Worm (Caenorhabditis elegans) whole organism, L1 larva: ENCODE data around the gene grd-14.

Source experiments
- C04F5.9 ChIP-seq: sonication (generic microtip); optimal IDR thresholded peaks from 2 replicates; lab custom pipeline; 2016; ENCODE audit warnings: missing genetic modification characterization, missing compliant biosample characterization
- C16A3.4 ChIP-seq: fragments of 150-350 bp; optimal IDR thresholded peaks from 2 replicates; lab custom pipeline; 2014; ENCODE audit warnings: missing biosample characterization, missing genetic modification characterization
- aha-1 ChIP-seq: fragments of 150-350 bp; optimal IDR thresholded peaks from 2 replicates; lab custom pipeline; 2014; ENCODE audit warnings: missing biosample characterization, missing genetic modification characterization
- aly-2 ChIP-seq: fragments of 150-350 bp; optimal IDR thresholded peaks from 2 replicates; lab custom pipeline; 2014; ENCODE audit warnings: missing biosample characterization, missing genetic modification characterization
- blmp-1 ChIP-seq: fragments of 150-350 bp; optimal IDR thresholded peaks from 2 replicates; lab custom pipeline; 2014; ENCODE audit warnings: missing biosample characterization, missing genetic modification characterization
- ces-1 ChIP-seq: fragments of 150-350 bp; optimal IDR thresholded peaks from 2 replicates; lab custom pipeline; 2014; ENCODE audit warnings: missing biosample characterization, missing genetic modification reagents, missing genetic modification characterization
- dpl-1 ChIP-seq, 3 experiments: fragments of 150-350 bp in 2 of 3; sonication (generic microtip) in 1 of 3; optimal IDR thresholded peaks; 2 replicates each; lab custom pipeline; 2014 to 2017; ENCODE audit warnings: missing biosample characterization in 3 of 3, missing genetic modification characterization in 3 of 3, missing genetic modification reagents in 3 of 3
- dsc-1 ChIP-seq: sonication (generic microtip); optimal IDR thresholded peaks from 2 replicates; lab custom pipeline; 2016; ENCODE audit warnings: mild to moderate bottlenecking, missing genetic modification characterization, missing compliant biosample characterization
- efl-1 ChIP-seq, 4 experiments: fragments of 150-350 bp; optimal IDR thresholded peaks in 3 of 4; peaks in 1 of 4; 1 replicate in 1 of 4; 2 replicates in 3 of 4; lab custom pipeline; 2014; ENCODE audit warnings: missing biosample characterization in 2 of 4, missing genetic modification characterization in 2 of 4, missing genetic modification reagents in 2 of 4
- efl-3 ChIP-seq: fragments of 200-800 bp; sonication (Bioruptor generic); optimal IDR thresholded peaks from 2 replicates; lab custom pipeline; 2018; ENCODE audit warnings: mild to moderate bottlenecking, missing genetic modification characterization, missing compliant biosample characterization
- egl-13 ChIP-seq: sonication (generic microtip); optimal IDR thresholded peaks from 2 replicates; lab custom pipeline; 2016; ENCODE audit warnings: missing genotype, missing genetic modification reagents, missing genetic modification characterization, missing compliant biosample characterization
- elt-3 ChIP-seq, 6 experiments: fragments of 150-350 bp in 1 of 6; sonication (generic microtip); optimal IDR thresholded peaks; 2 replicates each; lab custom pipeline; 2017 to 2018; ENCODE audit warnings: missing biosample characterization in 6 of 6, missing genetic modification characterization in 6 of 6, inconsistent platforms in 1 of 6
- ets-5 ChIP-seq: fragments of 200-800 bp; sonication (Bioruptor generic); IDR thresholded peaks from 2 replicates; pipeline ENCODE4 v1.3.6; 2022; ENCODE audit warnings: missing genetic modification characterization, missing compliant biosample characterization
- fkh-10 ChIP-seq: sonication (generic microtip); optimal IDR thresholded peaks from 2 replicates; lab custom pipeline; 2017; ENCODE audit warnings: missing biosample characterization, missing genetic modification reagents, missing genetic modification characterization
- fkh-4 ChIP-seq: sonication (generic microtip); optimal IDR thresholded peaks from 2 replicates; lab custom pipeline; 2016; ENCODE audit warnings: missing compliant biosample characterization, missing genetic modification characterization, borderline replicate concordance
- fos-1 ChIP-seq: fragments of 150-350 bp; optimal IDR thresholded peaks from 2 replicates; lab custom pipeline; 2014; ENCODE audit warnings: missing biosample characterization, missing genetic modification characterization
- grh-1 ChIP-seq: fragments of 200-800 bp; sonication (Bioruptor generic); IDR thresholded peaks from 2 replicates; pipeline ENCODE4 v1.3.6; 2022; ENCODE audit warnings: missing genetic modification reagents, missing genetic modification characterization, missing compliant biosample characterization
- hpl-2 ChIP-seq: fragments of 150-350 bp; optimal IDR thresholded peaks from 2 replicates; lab custom pipeline; 2014; ENCODE audit warnings: missing biosample characterization, missing genetic modification reagents, missing genetic modification characterization
- irx-1 ChIP-seq: sonication (generic microtip); optimal IDR thresholded peaks from 2 replicates; lab custom pipeline; 2016; ENCODE audit warnings: missing genetic modification characterization, missing compliant biosample characterization
- isw-1 ChIP-seq: fragments of 200-800 bp; sonication (Bioruptor generic); IDR thresholded peaks from 2 replicates; pipeline ENCODE4 v1.3.6; 2022; ENCODE audit warnings: missing genetic modification characterization, missing compliant biosample characterization
- jun-1 ChIP-seq: fragments of 150-350 bp; optimal IDR thresholded peaks from 2 replicates; lab custom pipeline; 2014; ENCODE audit warnings: missing biosample characterization, missing genetic modification reagents, missing genetic modification characterization
- lin-13 ChIP-seq: fragments of 150-350 bp; optimal IDR thresholded peaks from 2 replicates; lab custom pipeline; 2014; ENCODE audit warnings: missing biosample characterization, missing genetic modification reagents, missing genetic modification characterization
- lin-15B ChIP-seq: fragments of 150-350 bp; sonication (generic microtip); optimal IDR thresholded peaks from 3 replicates; lab custom pipeline; 2014; ENCODE audit warnings: missing biosample characterization, missing genetic modification characterization
- lin-35 ChIP-seq, 2 experiments: fragments of 150-350 bp; optimal IDR thresholded peaks; 2 replicates each; lab custom pipeline; 2014; ENCODE audit warnings: missing biosample characterization in 2 of 2, missing genetic modification characterization in 2 of 2, missing genetic modification reagents in 2 of 2
- lin-39 ChIP-seq: fragments of 150-350 bp; optimal IDR thresholded peaks from 2 replicates; lab custom pipeline; 2014; ENCODE audit warnings: missing biosample characterization, missing genetic modification reagents, missing genetic modification characterization
- lir-3 ChIP-seq: sonication (generic microtip); optimal IDR thresholded peaks from 2 replicates; lab custom pipeline; 2016; ENCODE audit warnings: mild to moderate bottlenecking, missing genetic modification characterization, moderate library complexity, missing compliant biosample characterization; ENCODE audit not compliant: poor library complexity
- lsy-2 ChIP-seq, 2 experiments: fragments of 150-350 bp; optimal IDR thresholded peaks; 2 replicates each; lab custom pipeline; 2014; ENCODE audit warnings: missing biosample characterization in 2 of 2, missing genetic modification characterization in 2 of 2
- mdl-1 ChIP-seq, 2 experiments: fragments of 150-350 bp; optimal IDR thresholded peaks; 2 replicates each; lab custom pipeline; 2014 to 2017; ENCODE audit warnings: missing biosample characterization in 2 of 2, missing genetic modification characterization in 2 of 2, inconsistent platforms in 1 of 2
- mep-1 ChIP-seq: fragments of 150-350 bp; optimal IDR thresholded peaks from 2 replicates; lab custom pipeline; 2014; ENCODE audit warnings: missing biosample characterization, missing genetic modification characterization
- nhr-11 ChIP-seq: fragments of 150-350 bp; optimal IDR thresholded peaks from 2 replicates; lab custom pipeline; 2014; ENCODE audit warnings: missing biosample characterization, missing genetic modification characterization
- nhr-12 ChIP-seq: sonication (generic microtip); optimal IDR thresholded peaks from 2 replicates; lab custom pipeline; 2017; ENCODE audit warnings: missing biosample characterization, missing genetic modification characterization
- nhr-19 ChIP-seq: fragments of 200-800 bp; sonication (Bioruptor generic); conservative IDR thresholded peaks from 2 replicates; pipeline ENCODE4 v1.3.6; 2022; ENCODE audit warnings: missing genetic modification characterization, missing compliant biosample characterization
- nhr-20 ChIP-seq: sonication (generic microtip); optimal IDR thresholded peaks from 2 replicates; lab custom pipeline; 2016; ENCODE audit warnings: mild to moderate bottlenecking, missing genetic modification characterization, missing compliant biosample characterization
- nhr-76 ChIP-seq: sonication (generic microtip); optimal IDR thresholded peaks from 2 replicates; lab custom pipeline; 2017; ENCODE audit warnings: missing biosample characterization, missing genetic modification characterization
- nhr-84 ChIP-seq: sonication (generic microtip); optimal IDR thresholded peaks from 2 replicates; lab custom pipeline; 2017; ENCODE audit warnings: missing biosample characterization, missing genetic modification characterization
- nhr-90 ChIP-seq: sonication (generic microtip); optimal IDR thresholded peaks from 2 replicates; lab custom pipeline; 2016; ENCODE audit warnings: mild to moderate bottlenecking, missing genetic modification characterization, missing compliant biosample characterization; ENCODE audit not compliant: poor library complexity
- pax-3 ChIP-seq: fragments of 200-800 bp; sonication (Bioruptor generic); optimal IDR thresholded peaks from 2 replicates; lab custom pipeline; 2018; ENCODE audit warnings: mild to moderate bottlenecking, missing genetic modification characterization, moderate library complexity, missing compliant biosample characterization
- pqm-1 ChIP-seq: sonication (generic microtip); optimal IDR thresholded peaks from 3 replicates; lab custom pipeline; 2017; ENCODE audit warnings: missing biosample characterization, missing genetic modification characterization
- rnt-1 ChIP-seq: sonication (generic microtip); optimal IDR thresholded peaks from 2 replicates; lab custom pipeline; 2016; ENCODE audit warnings: mild to moderate bottlenecking, missing genetic modification characterization, moderate library complexity, missing compliant biosample characterization
- snpc-4 ChIP-seq: fragments of 150-350 bp; optimal IDR thresholded peaks from 2 replicates; lab custom pipeline; 2014; ENCODE audit warnings: missing biosample characterization, missing genetic modification characterization
- sox-4 ChIP-seq: sonication (generic microtip); optimal IDR thresholded peaks from 2 replicates; lab custom pipeline; 2016; ENCODE audit warnings: missing genetic modification characterization, missing compliant biosample characterization
- sptf-1 ChIP-seq: fragments of 150-350 bp; optimal IDR thresholded peaks from 2 replicates; lab custom pipeline; 2014; ENCODE audit warnings: missing biosample characterization, missing genetic modification characterization
- sup-37 ChIP-seq: fragments of 200-800 bp; sonication (Bioruptor generic); optimal IDR thresholded peaks from 2 replicates; lab custom pipeline; 2018; ENCODE audit warnings: mild to moderate bottlenecking, missing genetic modification characterization, missing compliant biosample characterization
- swsn-7 ChIP-seq: sonication (generic microtip); optimal IDR thresholded peaks from 2 replicates; lab custom pipeline; 2016; ENCODE audit warnings: missing genetic modification characterization, missing compliant biosample characterization
- tbx-2 ChIP-seq: sonication (generic microtip); optimal IDR thresholded peaks from 2 replicates; lab custom pipeline; 2016; ENCODE audit warnings: missing genetic modification characterization, missing compliant biosample characterization
- tlp-1 ChIP-seq: fragments of 150-350 bp; optimal IDR thresholded peaks from 2 replicates; lab custom pipeline; 2014; ENCODE audit warnings: missing biosample characterization, missing genetic modification characterization
- unc-130 ChIP-seq: fragments of 150-350 bp; optimal IDR thresholded peaks from 2 replicates; lab custom pipeline; 2017; ENCODE audit warnings: missing biosample characterization, missing genetic modification characterization, inconsistent platforms
- unc-30 ChIP-seq: sonication (generic microtip); optimal IDR thresholded peaks from 2 replicates; lab custom pipeline; 2017; ENCODE audit warnings: missing biosample characterization, missing genetic modification characterization
- unc-62 ChIP-seq: fragments of 150-350 bp; optimal IDR thresholded peaks from 2 replicates; lab custom pipeline; 2014; ENCODE audit warnings: missing biosample characterization, missing genetic modification reagents, missing genetic modification characterization
- unc-98 ChIP-seq: fragments of 200-800 bp; sonication (Bioruptor generic); IDR thresholded peaks from 2 replicates; pipeline ENCODE4 v1.3.6; 2022; ENCODE audit warnings: missing genetic modification characterization, missing compliant biosample characterization
- zip-4 ChIP-seq: fragments of 200-800 bp; sonication (Bioruptor generic); optimal IDR thresholded peaks from 2 replicates; lab custom pipeline; 2018; ENCODE audit warnings: mild to moderate bottlenecking, missing genetic modification characterization, moderate library complexity, missing compliant biosample characterization
- ztf-11 ChIP-seq, 2 experiments: sonication (generic microtip); optimal IDR thresholded peaks; 2 replicates each; lab custom pipeline; 2016 to 2017; ENCODE audit warnings: missing genetic modification characterization in 2 of 2, missing biosample characterization in 1 of 2, missing compliant biosample characterization in 1 of 2

Gene grd-14

ce11 chrX:8477048-8477806 lies 22.6 kb upstream of the grd-14 start (continued):
- no peak for TF ChIP-seq ztf-11 (tag; optimal IDR thresholded peaks at IDR 0.05; lab: Kevin White, UChicago)
- peak; percentile 49 for TF ChIP-seq unc-130 (tag; lab: Kevin White, UChicago)
- no peak for TF ChIP-seq lin-15B (tag; lab: Kevin White, UChicago)
- TF ChIP-seq fkh-10 (GFP tag; lab: Kevin White, UChicago) = no peak
- peak; percentile 87 for TF ChIP-seq nhr-90
- no peak for TF ChIP-seq fkh-4 (tag; lab: Kevin White, UChicago)
- TF ChIP-seq efl-3 (GFP tag; lab: Kevin White, UChicago) = no peak
- TF ChIP-seq blmp-1 (tag; lab: Kevin White, UChicago) = peak; percentile 95
- peak; percentile 58 for TF ChIP-seq lin-13 (GFP tag; lab: Kevin White, UChicago)
- TF ChIP-seq mdl-1 (tag; optimal IDR thresholded peaks at IDR 0.05; lab: Kevin White, UChicago) = peak; percentile 1 to 81
- TF ChIP-seq C16A3.4 = peak; percentile 49
- TF ChIP-seq irx-1 (tag; lab: Kevin White, UChicago) = peak; percentile 68
- no peak for TF ChIP-seq unc-98 (GFP tag; lab: Robert Waterston, UW)
- TF ChIP-seq lin-35 (GFP tag; optimal IDR thresholded peaks at IDR 0.05; lab: Kevin White, UChicago) = peak in 1 of 2 experiments; percentile 79
- TF ChIP-seq ets-5 (GFP tag; lab: Robert Waterston, UW) = no peak
- peak; percentile 67 for TF ChIP-seq swsn-7
- TF ChIP-seq lsy-2 (tag; optimal IDR thresholded peaks at IDR 0.05; lab: Kevin White, UChicago) = peak; percentile 65 to 91
- no peak for TF ChIP-seq dsc-1
- no peak for TF ChIP-seq sox-4 (tag; lab: Kevin White, UChicago)
- TF ChIP-seq tlp-1 = no peak
- TF ChIP-seq nhr-11 = peak; percentile 21
- no peak for TF ChIP-seq pax-3
- no peak for TF ChIP-seq sup-37 (GFP tag; lab: Kevin White, UChicago)
- TF ChIP-seq nhr-12 (tag; lab: Kevin White, UChicago) = no peak
- no peak for TF ChIP-seq rnt-1 (tag; lab: Kevin White, UChicago)
- TF ChIP-seq nhr-76 (tag; lab: Kevin White, UChicago) = no peak
- TF ChIP-seq nhr-19 (GFP tag; lab: Robert Waterston, UW) = peak; percentile 81
- peak; percentile 62 for TF ChIP-seq jun-1 (tag; lab: Kevin White, UChicago)
- TF ChIP-seq isw-1 (GFP tag; lab: Robert Waterston, UW) = no peak
- peak; percentile 59 for TF ChIP-seq mep-1 (tag; lab: Kevin White, UChicago)
- no peak for TF ChIP-seq zip-4 (GFP tag; lab: Kevin White, UChicago)
- TF ChIP-seq nhr-84 = no peak
- TF ChIP-seq unc-62 = no peak
- TF ChIP-seq snpc-4 (tag; lab: Kevin White, UChicago) = peak; percentile 43
- no peak for TF ChIP-seq lin-39 (tag; lab: Kevin White, UChicago)
- TF ChIP-seq elt-3 (tag; optimal IDR thresholded peaks at IDR 0.05; lab: Kevin White, UChicago) = peak; percentile 42 to 94 (median 75)
- TF ChIP-seq efl-1 (optimal IDR thresholded peaks at IDR 0.05; lab: Kevin White, UChicago) = peak; percentile 33 to 41
- peak in 1 of 2 experiments; percentile 58 for TF ChIP-seq efl-1 (GFP tag; optimal IDR thresholded peaks at IDR 0.05 in 1 of 2; lab: Kevin White, UChicago)
- TF ChIP-seq ces-1 (GFP tag; lab: Kevin White, UChicago) = no peak
- no peak for TF ChIP-seq pqm-1 (tag; lab: Kevin White, UChicago)
- TF ChIP-seq fos-1 = peak; percentile 13
- TF ChIP-seq aly-2 = no peak
- no peak for TF ChIP-seq sptf-1 (tag; lab: Kevin White, UChicago)
- peak; percentile 22 for TF ChIP-seq C04F5.9 (tag; lab: Kevin White, UChicago)
- TF ChIP-seq aha-1 (tag; lab: Kevin White, UChicago) = no peak
- TF ChIP-seq dpl-1 (GFP tag; optimal IDR thresholded peaks at IDR 0.05; lab: Kevin White, UChicago) = peak in 2 of 3 experiments; percentile 7 to 35
- peak; percentile 98 for TF ChIP-seq nhr-20
- no peak for TF ChIP-seq unc-30
- peak; percentile 46 for TF ChIP-seq lir-3 (tag; lab: Kevin White, UChicago)
- TF ChIP-seq egl-13 = no peak
- TF ChIP-seq grh-1 (GFP tag; lab: Robert Waterston, UW) = peak; percentile 98
- peak; percentile 89 for TF ChIP-seq tbx-2 (tag; lab: Kevin White, UChicago)
- TF ChIP-seq hpl-2 (GFP tag; lab: Kevin White, UChicago) = no peak
